Worm (Caenorhabditis elegans) whole organism, late embryonic: Measurements from ENCODE around the gene frpr-6.

Source experiments
- C08G9.2 ChIP-seq: sonication (generic microtip); optimal IDR thresholded peaks from 2 replicates; lab custom pipeline; 2016; ENCODE audit warnings: mild to moderate bottlenecking, missing genetic modification characterization, moderate library complexity, missing compliant biosample characterization
- K02D7.2 ChIP-seq: sonication (generic microtip); optimal IDR thresholded peaks from 2 replicates; lab custom pipeline; 2017; ENCODE audit warnings: mild to moderate bottlenecking, missing genetic modification characterization, missing compliant biosample characterization
- K09A11.1 ChIP-seq: sonication (generic microtip); optimal IDR thresholded peaks from 2 replicates; lab custom pipeline; 2017; ENCODE audit warnings: antibody characterized with exemption, mild to moderate bottlenecking, missing genetic modification characterization, missing compliant biosample characterization; ENCODE audit not compliant: insufficient read depth
- ahr-1 ChIP-seq: sonication (generic microtip); optimal IDR thresholded peaks from 2 replicates; lab custom pipeline; 2016; ENCODE audit warnings: missing genetic modification characterization, missing compliant biosample characterization
- ceh-2 ChIP-seq: sonication (generic microtip); optimal IDR thresholded peaks from 2 replicates; lab custom pipeline; 2016; ENCODE audit warnings: missing genotype, missing genetic modification characterization, missing compliant biosample characterization
- ceh-22 ChIP-seq: sonication (generic microtip); optimal IDR thresholded peaks from 2 replicates; lab custom pipeline; 2017; ENCODE audit warnings: missing biosample characterization, missing genetic modification characterization
- ceh-24 ChIP-seq: sonication (generic microtip); optimal IDR thresholded peaks from 2 replicates; lab custom pipeline; 2016; ENCODE audit warnings: mild to moderate bottlenecking, missing genetic modification characterization, missing compliant biosample characterization
- ceh-30 ChIP-seq: fragments of 150-350 bp; optimal IDR thresholded peaks from 2 replicates; lab custom pipeline; 2014; ENCODE audit warnings: missing biosample characterization, missing genetic modification characterization
- ceh-31 ChIP-seq: sonication (generic microtip); optimal IDR thresholded peaks from 2 replicates; lab custom pipeline; 2016; ENCODE audit warnings: missing genetic modification characterization, missing compliant biosample characterization
- ceh-34 ChIP-seq: sonication (generic microtip); optimal IDR thresholded peaks from 2 replicates; lab custom pipeline; 2016; ENCODE audit warnings: mild to moderate bottlenecking, missing genetic modification characterization, missing compliant biosample characterization
- ceh-45 ChIP-seq: fragments of 200-800 bp; sonication (Bioruptor generic); IDR thresholded peaks from 2 replicates; pipeline ENCODE4 v1.3.6; 2022; ENCODE audit warnings: missing genetic modification reagents, missing genetic modification characterization, missing compliant biosample characterization
- ceh-48 ChIP-seq: sonication (generic microtip); optimal IDR thresholded peaks from 2 replicates; lab custom pipeline; 2016; ENCODE audit warnings: missing genetic modification characterization, inconsistent platforms, missing compliant biosample characterization
- ceh-6 ChIP-seq: fragments of 200-800 bp; sonication (Bioruptor generic); optimal IDR thresholded peaks from 2 replicates; lab custom pipeline; 2018; ENCODE audit warnings: mild to moderate bottlenecking, missing genetic modification characterization, missing compliant biosample characterization
- dve-1 ChIP-seq: sonication (generic microtip); optimal IDR thresholded peaks from 2 replicates; lab custom pipeline; 2017; ENCODE audit warnings: antibody characterized with exemption, mild to moderate bottlenecking, missing genetic modification characterization, missing compliant biosample characterization
- elt-2 ChIP-seq: sonication (generic microtip); optimal IDR thresholded peaks from 2 replicates; lab custom pipeline; 2016; ENCODE audit warnings: missing genetic modification reagents, missing genetic modification characterization, missing compliant biosample characterization
- elt-4 ChIP-seq: sonication (generic microtip); optimal IDR thresholded peaks from 2 replicates; lab custom pipeline; 2016; ENCODE audit warnings: missing genetic modification characterization, missing compliant biosample characterization
- ets-4 ChIP-seq: sonication (generic microtip); optimal IDR thresholded peaks from 2 replicates; lab custom pipeline; 2016; ENCODE audit warnings: missing genetic modification characterization, missing compliant biosample characterization
- eyg-1 ChIP-seq: sonication (generic microtip); optimal IDR thresholded peaks from 2 replicates; lab custom pipeline; 2016; ENCODE audit warnings: missing genotype, missing genetic modification characterization, missing compliant biosample characterization
- fkh-6 ChIP-seq: sonication (generic microtip); optimal IDR thresholded peaks from 2 replicates; lab custom pipeline; 2016; ENCODE audit warnings: missing genetic modification characterization, missing compliant biosample characterization
- hlh-30 ChIP-seq: sonication (generic microtip); optimal IDR thresholded peaks from 2 replicates; lab custom pipeline; 2017; ENCODE audit warnings: antibody characterized with exemption, missing genetic modification characterization, missing compliant biosample characterization; ENCODE audit not compliant: insufficient read depth
- hlh-6 ChIP-seq: sonication (generic microtip); optimal IDR thresholded peaks from 2 replicates; lab custom pipeline; 2016; ENCODE audit warnings: missing genotype, missing genetic modification characterization, missing compliant biosample characterization
- hlh-8 ChIP-seq: sonication (generic microtip); optimal IDR thresholded peaks from 2 replicates; lab custom pipeline; 2016; ENCODE audit warnings: missing genotype, missing genetic modification characterization, missing compliant biosample characterization
- lim-6 ChIP-seq: sonication (generic microtip); optimal IDR thresholded peaks from 2 replicates; lab custom pipeline; 2016; ENCODE audit warnings: missing genetic modification characterization, missing compliant biosample characterization
- lin-11 ChIP-seq: fragments of 200-800 bp; sonication (Bioruptor generic); optimal IDR thresholded peaks from 2 replicates; lab custom pipeline; 2018; ENCODE audit warnings: mild to moderate bottlenecking, missing genetic modification characterization, missing compliant biosample characterization
- madf-2 ChIP-seq: sonication (generic microtip); optimal IDR thresholded peaks from 2 replicates; lab custom pipeline; 2017; ENCODE audit warnings: missing genetic modification characterization, missing compliant biosample characterization
- mec-3 ChIP-seq: sonication (generic microtip); optimal IDR thresholded peaks from 2 replicates; lab custom pipeline; 2016; ENCODE audit warnings: borderline replicate concordance, missing genetic modification characterization, missing compliant biosample characterization
- nhr-11 ChIP-seq: fragments of 150-350 bp; optimal IDR thresholded peaks from 2 replicates; lab custom pipeline; 2014; ENCODE audit warnings: missing biosample characterization, missing genetic modification characterization
- npax-4 ChIP-seq: sonication (generic microtip); optimal IDR thresholded peaks from 2 replicates; lab custom pipeline; 2016; ENCODE audit warnings: missing genetic modification characterization, missing compliant biosample characterization
- pag-3 ChIP-seq: sonication (generic microtip); optimal IDR thresholded peaks from 2 replicates; lab custom pipeline; 2016; ENCODE audit warnings: missing compliant biosample characterization, missing genetic modification characterization, borderline replicate concordance
- pat-9 ChIP-seq: fragments of 200-800 bp; sonication (Bioruptor generic); optimal IDR thresholded peaks from 2 replicates; lab custom pipeline; 2018; ENCODE audit warnings: mild to moderate bottlenecking, missing genetic modification characterization, moderate library complexity, missing compliant biosample characterization
- pax-1 ChIP-seq: fragments of 150-350 bp; optimal IDR thresholded peaks from 2 replicates; lab custom pipeline; 2014; ENCODE audit warnings: missing biosample characterization, missing genetic modification characterization
- pha-2 ChIP-seq: sonication (generic microtip); optimal IDR thresholded peaks from 2 replicates; lab custom pipeline; 2017; ENCODE audit warnings: mild to moderate bottlenecking, missing genetic modification characterization, missing compliant biosample characterization
- pros-1 ChIP-seq: fragments of 150-350 bp; optimal IDR thresholded peaks from 2 replicates; lab custom pipeline; 2014; ENCODE audit warnings: missing biosample characterization, missing genetic modification reagents, missing genetic modification characterization
- ref-2 ChIP-seq: sonication (generic microtip); optimal IDR thresholded peaks from 2 replicates; lab custom pipeline; 2016; ENCODE audit warnings: missing genetic modification characterization, missing compliant biosample characterization
- rnt-1 ChIP-seq: sonication (generic microtip); optimal IDR thresholded peaks from 2 replicates; lab custom pipeline; 2016; ENCODE audit warnings: missing genetic modification characterization, missing compliant biosample characterization
- sdc-2 ChIP-seq: sonication (generic microtip); optimal IDR thresholded peaks from 2 replicates; lab custom pipeline; 2016; ENCODE audit warnings: missing genotype, missing genetic modification characterization, missing compliant biosample characterization
- tbx-7 ChIP-seq: sonication (generic microtip); optimal IDR thresholded peaks from 2 replicates; lab custom pipeline; 2016; ENCODE audit warnings: missing genotype, missing genetic modification characterization, missing compliant biosample characterization
- ttx-3 ChIP-seq: sonication (generic microtip); optimal IDR thresholded peaks from 2 replicates; lab custom pipeline; 2016; ENCODE audit warnings: missing genetic modification reagents, missing genetic modification characterization, missing compliant biosample characterization
- unc-3 ChIP-seq, 2 experiments: fragments of 200-800 bp in 1 of 2; sonication (Bioruptor generic) in 1 of 2; sonication (generic microtip) in 1 of 2; conservative IDR thresholded peaks in 1 of 2; optimal IDR thresholded peaks in 1 of 2; 2 replicates each; pipeline versions ENCODE4 v1.3.6 to Lab custom; 2016 to 2022; ENCODE audit warnings: missing compliant biosample characterization in 2 of 2, missing genetic modification characterization in 2 of 2, missing genetic modification reagents in 1 of 2
- unc-42 ChIP-seq: sonication (generic microtip); optimal IDR thresholded peaks from 2 replicates; lab custom pipeline; 2016; ENCODE audit warnings: missing genotype, missing genetic modification characterization, missing compliant biosample characterization
- unc-55 ChIP-seq: sonication (generic microtip); optimal IDR thresholded peaks from 2 replicates; lab custom pipeline; 2017; ENCODE audit warnings: missing biosample characterization, missing genetic modification reagents, missing genetic modification characterization

The frpr-6 gene

DNA sequence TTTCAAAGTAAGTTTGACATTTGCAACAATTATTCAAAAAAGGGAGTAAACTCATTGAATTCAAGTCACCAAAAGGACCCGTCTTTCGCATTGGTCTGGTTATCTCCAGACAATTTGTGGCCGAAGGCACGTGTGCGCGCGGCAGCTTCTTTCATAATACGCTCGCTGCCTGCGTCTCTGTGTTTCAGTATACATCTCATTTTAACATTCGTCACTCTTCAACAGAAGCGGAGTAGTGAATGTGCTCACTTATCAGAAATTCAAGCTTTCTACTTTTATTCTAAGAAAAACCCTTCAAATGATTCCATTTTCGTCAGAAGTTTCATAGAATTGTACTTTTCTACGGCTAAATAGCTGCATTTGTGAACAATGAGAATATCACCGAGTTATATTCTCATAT, 27.6 kb upstream of the frpr-6 start:
- TF ChIP-seq unc-42 (tag; lab: Kevin White, UChicago) (peak; percentile 40), ceh-48 (no peak), ets-4 (tag; lab: Kevin White, UChicago) (no peak), hlh-30 (tag; lab: Kevin White, UChicago) (peak; percentile 27)

DNA sequence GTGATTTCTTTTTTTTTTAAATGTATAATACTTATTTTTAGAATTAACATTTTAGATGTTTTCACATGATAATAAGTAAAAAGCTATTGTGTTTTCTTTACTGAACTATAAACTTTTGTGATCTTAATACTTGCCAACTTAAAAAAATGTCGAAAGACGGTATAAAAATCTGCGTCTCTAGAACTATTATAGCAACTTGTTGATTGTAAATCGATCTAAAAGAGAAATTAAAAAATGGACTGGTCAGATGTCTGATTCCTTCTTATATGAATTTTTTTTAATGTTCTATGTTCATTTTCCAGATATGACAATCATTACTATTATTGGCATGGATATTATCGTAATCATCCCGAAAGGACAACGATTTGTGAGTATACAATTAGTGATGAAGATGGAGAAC, 26.8 kb upstream of the frpr-6 start, which contains the start of gene F21C10.3:
Gene F21C10.3, plus strand, starts transcription at position 301 of the 400 bp plus-strand sequence.
- TF ChIP-seq ceh-45 (GFP tag; lab: Robert Waterston, UW): no peak

DNA sequence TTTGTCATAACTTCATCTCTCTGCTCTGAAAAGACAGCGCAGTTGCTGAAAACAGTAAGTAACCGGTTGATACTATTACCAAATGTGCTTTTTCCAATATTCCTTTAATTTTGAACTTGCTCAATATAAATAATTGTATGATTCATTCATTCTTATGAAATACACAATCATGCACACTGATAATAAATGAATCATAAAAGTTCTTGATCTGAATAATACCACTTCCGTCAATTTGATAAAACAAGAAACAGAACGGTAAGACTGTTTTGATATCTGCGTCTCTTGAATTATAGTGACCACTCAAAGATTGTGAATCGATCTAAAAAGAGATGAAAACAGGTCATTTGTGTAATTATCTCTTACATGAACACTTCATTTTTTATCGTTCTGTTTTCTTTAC, 25.4 kb upstream of the frpr-6 start, which contains the start of gene F21C10.4:
Gene F21C10.4, plus strand, starts transcription at position 301 of the 400 bp plus-strand sequence.
- no peak for TF ChIP-seq unc-3 (GFP tag; conservative IDR thresholded peaks at IDR 0.05; lab: Robert Waterston, UW)
- TF ChIP-seq unc-3 (tag; optimal IDR thresholded peaks at IDR 0.05; lab: Kevin White, UChicago): no peak
- TF ChIP-seq ahr-1 (tag; lab: Kevin White, UChicago): no peak
- TF ChIP-seq ceh-6 (GFP tag; lab: Kevin White, UChicago): no peak
- TF ChIP-seq C08G9.2 (tag; lab: Kevin White, UChicago): no peak
- no peak for TF ChIP-seq eyg-1 (tag; lab: Kevin White, UChicago)
- no peak for TF ChIP-seq hlh-30 (tag; lab: Kevin White, UChicago)
- TF ChIP-seq ceh-24: no peak
- TF ChIP-seq elt-2 (tag; lab: Kevin White, UChicago): no peak
- no peak for TF ChIP-seq K02D7.2 (tag; lab: Kevin White, UChicago)
- TF ChIP-seq ceh-34 (tag; lab: Kevin White, UChicago): no peak
- no peak for TF ChIP-seq ceh-48
- TF ChIP-seq madf-2 (tag; lab: Kevin White, UChicago): no peak
- no peak for TF ChIP-seq ref-2 (tag; lab: Kevin White, UChicago)

DNA sequence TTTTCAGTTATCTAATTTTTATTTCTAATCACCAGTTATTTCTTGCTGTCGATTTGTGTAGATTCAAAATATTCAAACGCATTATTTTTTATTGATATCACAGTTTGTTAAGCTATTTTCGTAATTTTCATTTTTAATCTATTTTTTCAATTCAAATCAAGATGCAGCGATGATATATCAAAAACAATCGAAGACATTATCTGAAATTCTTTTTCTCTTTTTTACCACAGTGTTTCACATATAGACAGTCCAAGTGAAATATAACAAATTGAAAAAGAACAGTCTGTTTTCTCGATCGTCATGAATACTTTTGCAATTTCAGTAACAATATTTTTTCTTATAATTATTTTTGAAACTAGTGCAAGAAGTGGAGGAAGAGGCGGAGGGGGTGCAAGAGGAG, 24.4 kb upstream of the frpr-6 start, which contains the start of gene F21C10.5:
Gene F21C10.5, plus strand, starts transcription at position 301 of the 400 bp plus-strand sequence.
- TF ChIP-seq ttx-3: no peak
- no peak for TF ChIP-seq ceh-22 (tag; lab: Kevin White, UChicago)
- no peak for TF ChIP-seq K02D7.2 (tag; lab: Kevin White, UChicago)
- no peak for TF ChIP-seq pha-2 (tag; lab: Kevin White, UChicago)
- no peak for TF ChIP-seq dve-1 (tag; lab: Kevin White, UChicago)
- no peak for TF ChIP-seq unc-55 (GFP tag; lab: Kevin White, UChicago)
- TF ChIP-seq ceh-2 (tag; lab: Kevin White, UChicago): no peak
- no peak for TF ChIP-seq mec-3 (tag; lab: Kevin White, UChicago)
- no peak for TF ChIP-seq hlh-6 (tag; lab: Kevin White, UChicago)
- no peak for TF ChIP-seq npax-4 (tag; lab: Kevin White, UChicago)
- TF ChIP-seq fkh-6 (tag; lab: Kevin White, UChicago): no peak
- no peak for TF ChIP-seq pros-1 (tag; lab: Kevin White, UChicago)
- no peak for TF ChIP-seq lim-6 (tag; lab: Kevin White, UChicago)
- no peak for TF ChIP-seq ref-2 (tag; lab: Kevin White, UChicago)
- no peak for TF ChIP-seq ceh-31
- TF ChIP-seq ceh-45 (GFP tag; lab: Robert Waterston, UW): no peak
- TF ChIP-seq lin-11 (tag; lab: Kevin White, UChicago): no peak
- TF ChIP-seq elt-4 (tag; lab: Kevin White, UChicago): no peak
- no peak for TF ChIP-seq ceh-30 (tag; lab: Kevin White, UChicago)
- TF ChIP-seq, all 69 proteins: peak for 0

DNA sequence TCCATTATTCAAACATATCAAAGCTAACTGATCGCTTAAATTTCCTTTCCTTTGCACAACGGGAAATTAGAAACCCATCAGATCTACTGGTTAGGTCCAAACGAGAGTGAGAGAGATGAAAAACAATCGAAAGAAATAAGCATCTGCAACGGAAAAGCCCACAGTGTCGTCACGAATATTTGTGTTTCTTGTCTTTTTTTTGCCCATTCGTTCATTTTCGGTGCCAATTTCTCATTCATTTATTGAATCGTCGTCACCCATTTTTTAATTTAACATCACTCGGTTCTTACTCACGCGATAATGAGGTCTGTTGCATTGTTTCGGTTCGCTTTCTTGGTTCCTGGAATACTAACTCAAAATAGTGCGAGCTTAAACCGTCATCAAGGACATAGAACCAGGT, 23.2 kb upstream of the frpr-6 start, which contains the start of gene F21C10.6:
Gene F21C10.6, plus strand, starts transcription at position 301 of the 400 bp plus-strand sequence.
- no peak for TF ChIP-seq hlh-8 (tag; lab: Kevin White, UChicago)
- no peak for TF ChIP-seq fkh-6 (tag; lab: Kevin White, UChicago)
- no peak for TF ChIP-seq pat-9
- TF ChIP-seq K09A11.1 (tag; lab: Kevin White, UChicago): no peak
- TF ChIP-seq ets-4 (tag; lab: Kevin White, UChicago): no peak
- TF ChIP-seq ceh-45 (GFP tag; lab: Robert Waterston, UW): no peak
- TF ChIP-seq tbx-7 (tag; lab: Kevin White, UChicago): no peak
- no peak for TF ChIP-seq dve-1 (tag; lab: Kevin White, UChicago)
- TF ChIP-seq sdc-2 (tag; lab: Kevin White, UChicago): no peak
- no peak for TF ChIP-seq pax-1 (tag; lab: Kevin White, UChicago)
- no peak for TF ChIP-seq lin-11 (tag; lab: Kevin White, UChicago)
- no peak for TF ChIP-seq rnt-1 (tag; lab: Kevin White, UChicago)
- no peak for TF ChIP-seq unc-42 (tag; lab: Kevin White, UChicago)
- no peak for TF ChIP-seq nhr-11 (tag; lab: Kevin White, UChicago)
- TF ChIP-seq pag-3 (tag; lab: Kevin White, UChicago): no peak
- TF ChIP-seq ref-2 (tag; lab: Kevin White, UChicago): no peak
- no peak for TF ChIP-seq K02D7.2 (tag; lab: Kevin White, UChicago)
- TF ChIP-seq, all 69 proteins: peak for 0
